Fruit fly (Drosophila melanogaster) whole organism, embryonic: ENCODE data around the gene CG14273.

Experiments used
- Asciz ChIP-seq: fragments of 200-800 bp; sonication (Bioruptor generic); optimal IDR thresholded peaks from 2 replicates; lab custom pipeline; 2017; ENCODE audit warnings: missing biosample characterization, mild to moderate bottlenecking, missing genetic modification characterization, missing genetic modification reagents
- CG10267 ChIP-seq: fragments of 200-800 bp; sonication (Bioruptor generic); optimal IDR thresholded peaks from 2 replicates; lab custom pipeline; 2018; ENCODE audit warnings: missing biosample characterization, mild to moderate bottlenecking, missing genetic modification characterization, moderate library complexity
- CG11504 ChIP-seq: fragments of 200-800 bp; sonication (Bioruptor generic); optimal IDR thresholded peaks from 3 replicates; lab custom pipeline; 2019; ENCODE audit warnings: missing biosample characterization, mild to moderate bottlenecking, missing genetic modification characterization, moderate library complexity
- CG12155 ChIP-seq: fragments of 200-800 bp; sonication (Bioruptor generic); optimal IDR thresholded peaks from 3 replicates; lab custom pipeline; 2016; ENCODE audit warnings: missing biosample characterization, missing genetic modification characterization
- CG12659 ChIP-seq: fragments of 200-800 bp; sonication (Bioruptor generic); optimal IDR thresholded peaks from 3 replicates; lab custom pipeline; 2017; ENCODE audit warnings: mild to moderate bottlenecking, missing biosample characterization, missing genetic modification reagents, missing genetic modification characterization
- CG13287 ChIP-seq: fragments of 200-800 bp; sonication (Bioruptor generic); IDR thresholded peaks from 2 replicates; pipeline ENCODE4 v1.3.6; 2022; ENCODE audit warnings: missing biosample characterization, missing genetic modification characterization; ENCODE audit not compliant: partially characterized antibody
- CG13424 ChIP-seq: fragments of 200-800 bp; sonication (Bioruptor generic); optimal IDR thresholded peaks from 2 replicates; lab custom pipeline; 2019; ENCODE audit warnings: missing biosample characterization, mild to moderate bottlenecking, missing genetic modification characterization, moderate library complexity
- CG17359 ChIP-seq: fragments of 200-800 bp; sonication (Bioruptor generic); optimal IDR thresholded peaks from 3 replicates; lab custom pipeline; 2018; ENCODE audit warnings: missing biosample characterization, mild to moderate bottlenecking, missing genetic modification characterization, moderate library complexity
- CG17361 ChIP-seq: fragments of 200-800 bp; sonication (Bioruptor generic); IDR thresholded peaks from 3 replicates; pipeline ENCODE4 v1.3.6; 2022; ENCODE audit warnings: missing biosample characterization, missing genetic modification characterization
- CG18262 ChIP-seq: fragments of 200-800 bp; optimal IDR thresholded peaks from 3 replicates; lab custom pipeline; 2019; ENCODE audit warnings: missing biosample characterization, mild to moderate bottlenecking, missing genetic modification characterization, moderate library complexity
- CG1832 ChIP-seq: fragments of 200-800 bp; sonication (Bioruptor generic); optimal IDR thresholded peaks from 2 replicates; lab custom pipeline; 2017; ENCODE audit warnings: missing biosample characterization, mild to moderate bottlenecking, missing genetic modification characterization, inconsistent platforms
- CG18599 ChIP-seq: fragments of 200-800 bp; sonication (Bioruptor generic); optimal IDR thresholded peaks from 3 replicates; lab custom pipeline; 2017; ENCODE audit warnings: missing biosample characterization, missing genetic modification characterization, mild to moderate bottlenecking, moderate library complexity, missing genetic modification reagents
- CG2712 ChIP-seq: fragments of 200-800 bp; optimal IDR thresholded peaks from 3 replicates; lab custom pipeline; 2019; ENCODE audit warnings: missing biosample characterization, mild to moderate bottlenecking, missing genetic modification characterization, moderate library complexity
- CG30403 ChIP-seq: fragments of 200-800 bp; sonication (Bioruptor generic); optimal IDR thresholded peaks from 3 replicates; lab custom pipeline; 2016; ENCODE audit warnings: missing biosample characterization, missing genetic modification characterization
- CG4730 ChIP-seq: fragments of 200-800 bp; sonication (Bioruptor generic); IDR thresholded peaks from 2 replicates; pipeline ENCODE4 v1.3.6; 2022; ENCODE audit warnings: missing biosample characterization, missing genetic modification characterization
- CG6175 ChIP-seq: fragments of 200-800 bp; sonication (Bioruptor generic); IDR thresholded peaks from 3 replicates; pipeline ENCODE4 v1.3.6; 2022; ENCODE audit warnings: missing biosample characterization, missing genetic modification characterization
- CG6272 ChIP-seq: fragments of 200-800 bp; sonication (Bioruptor generic); IDR thresholded peaks from 2 replicates; pipeline ENCODE4 v1.3.6; 2022; ENCODE audit warnings: missing biosample characterization, missing genetic modification characterization
- CG8924 ChIP-seq: fragments of 200-800 bp; optimal IDR thresholded peaks from 3 replicates; lab custom pipeline; 2019; ENCODE audit warnings: missing biosample characterization, mild to moderate bottlenecking, missing genetic modification characterization, moderate library complexity
- CG9609 ChIP-seq: fragments of 200-800 bp; sonication (Bioruptor generic); optimal IDR thresholded peaks from 3 replicates; lab custom pipeline; 2016; ENCODE audit warnings: missing biosample characterization, missing genetic modification characterization
- Camta ChIP-seq: fragments of 200-800 bp; sonication (Bioruptor generic); optimal IDR thresholded peaks from 2 replicates; lab custom pipeline; 2016; ENCODE audit warnings: missing biosample characterization, missing genetic modification characterization
- CkIIα-i1 ChIP-seq: fragments of 200-800 bp; sonication (Bioruptor generic); IDR thresholded peaks from 2 replicates; pipeline ENCODE4 v1.3.6; 2022; ENCODE audit warnings: missing biosample characterization, missing genetic modification characterization
- CoRest ChIP-seq: fragments of 200-800 bp; sonication (Bioruptor generic); optimal IDR thresholded peaks from 3 replicates; lab custom pipeline; 2018; ENCODE audit warnings: missing biosample characterization, mild to moderate bottlenecking, missing genetic modification characterization, moderate library complexity
- Fer3 ChIP-seq: fragments of 200-800 bp; sonication (Bioruptor generic); optimal IDR thresholded peaks from 2 replicates; lab custom pipeline; 2018; ENCODE audit warnings: missing biosample characterization, mild to moderate bottlenecking, missing genetic modification characterization, moderate library complexity
- Gsc ChIP-seq: fragments of 200-800 bp; sonication (Bioruptor generic); IDR thresholded peaks from 2 replicates; pipeline ENCODE4 v1.3.6; 2022; ENCODE audit warnings: missing biosample characterization, missing genetic modification characterization
- Hr51 ChIP-seq, 2 experiments: fragments of 200-800 bp; sonication (Bioruptor generic); optimal IDR thresholded peaks; 2 replicates in 1 of 2; 3 replicates in 1 of 2; lab custom pipeline; 2016 to 2018; ENCODE audit warnings: missing biosample characterization in 2 of 2, missing genetic modification characterization in 2 of 2, mild to moderate bottlenecking in 1 of 2, moderate library complexity in 1 of 2
- Kr ChIP-seq: fragments of 200-800 bp; sonication (Bioruptor generic); optimal IDR thresholded peaks from 2 replicates; lab custom pipeline; 2017; ENCODE audit warnings: missing biosample characterization, mild to moderate bottlenecking, missing genetic modification characterization
- MBD-R2 ChIP-seq: fragments of 200-800 bp; sonication (Bioruptor generic); IDR thresholded peaks from 2 replicates; pipeline ENCODE4 v1.3.6; 2022; ENCODE audit warnings: missing biosample characterization, missing genetic modification characterization
- Sox100B ChIP-seq: fragments of 200-800 bp; sonication (Bioruptor generic); optimal IDR thresholded peaks from 3 replicates; lab custom pipeline; 2018; ENCODE audit warnings: missing biosample characterization, mild to moderate bottlenecking, missing genetic modification characterization
- Sox102F ChIP-seq: fragments of 200-800 bp; sonication (Bioruptor generic); optimal IDR thresholded peaks from 2 replicates; lab custom pipeline; 2018; ENCODE audit warnings: missing biosample characterization, mild to moderate bottlenecking, missing genetic modification characterization, moderate library complexity
- ash1 ChIP-seq: fragments of 200-800 bp; sonication (Bioruptor generic); optimal IDR thresholded peaks from 2 replicates; lab custom pipeline; 2018; ENCODE audit warnings: missing biosample characterization, mild to moderate bottlenecking, missing genetic modification characterization
- chif ChIP-seq, 2 experiments: fragments of 200-800 bp; sonication (Bioruptor generic); optimal IDR thresholded peaks; 3 replicates each; lab custom pipeline; 2016; ENCODE audit warnings: missing biosample characterization in 2 of 2, missing genetic modification characterization in 2 of 2
- dpn ChIP-seq, 2 experiments: fragments of 200-800 bp; sonication (Bioruptor generic); optimal IDR thresholded peaks; 3 replicates each; lab custom pipeline; 2016; ENCODE audit warnings: missing biosample characterization in 2 of 2, missing genetic modification characterization in 2 of 2
- eve ChIP-seq, 2 experiments: fragments of >200 bp; optimal IDR thresholded peaks; 2 replicates each; lab custom pipeline; 2017; ENCODE audit warnings: missing biosample characterization in 2 of 2, missing genetic modification characterization in 2 of 2
- exex ChIP-seq: fragments of 200-800 bp; sonication (Bioruptor generic); optimal IDR thresholded peaks from 4 replicates; lab custom pipeline; 2018; ENCODE audit warnings: missing biosample characterization, mild to moderate bottlenecking, missing genetic modification characterization, moderate library complexity
- gem ChIP-seq: fragments of 200-800 bp; sonication (Bioruptor generic); optimal IDR thresholded peaks from 2 replicates; lab custom pipeline; 2019; ENCODE audit warnings: missing biosample characterization, mild to moderate bottlenecking, missing genetic modification characterization, moderate library complexity
- grau ChIP-seq: fragments of 200-800 bp; optimal IDR thresholded peaks from 3 replicates; lab custom pipeline; 2019; ENCODE audit warnings: missing biosample characterization, mild to moderate bottlenecking, missing genetic modification characterization, moderate library complexity
- gro ChIP-seq: fragments of 200-800 bp; sonication (Bioruptor generic); optimal IDR thresholded peaks from 2 replicates; lab custom pipeline; 2016; ENCODE audit warnings: missing biosample characterization, missing genetic modification characterization
- lab ChIP-seq: fragments of 200-800 bp; sonication (Bioruptor generic); optimal IDR thresholded peaks from 3 replicates; lab custom pipeline; 2017; ENCODE audit warnings: missing biosample characterization, missing genetic modification characterization, mild to moderate bottlenecking, moderate library complexity, missing genetic modification reagents
- mirr ChIP-seq: fragments of 200-800 bp; sonication (Bioruptor generic); optimal IDR thresholded peaks from 3 replicates; lab custom pipeline; 2018; ENCODE audit warnings: missing biosample characterization, mild to moderate bottlenecking, missing genetic modification characterization
- pan ChIP-seq, 4 experiments: fragments of >200 bp in 3 of 4; fragments of 200-800 bp in 1 of 4; sonication (Bioruptor generic) in 1 of 4; optimal IDR thresholded peaks in 3 of 4; IDR thresholded peaks in 1 of 4; 2 replicates each; pipeline versions ENCODE4 v1.3.6 to Lab custom; 2017 to 2022; ENCODE audit warnings: missing biosample characterization in 2 of 4, missing genetic modification characterization in 2 of 4, mixed read lengths in 1 of 4
- phol ChIP-seq: fragments of 200-800 bp; sonication (Bioruptor generic); optimal IDR thresholded peaks from 3 replicates; lab custom pipeline; 2018; ENCODE audit warnings: missing biosample characterization, mild to moderate bottlenecking, missing genetic modification characterization, moderate library complexity
- sens ChIP-seq: fragments of 200-800 bp; sonication (Bioruptor generic); peaks from one replicate; lab custom pipeline; 2016; ENCODE audit warnings: missing biosample characterization, missing genetic modification characterization
- seq ChIP-seq: fragments of 200-800 bp; sonication (Bioruptor generic); IDR thresholded peaks from 2 replicates; pipeline ENCODE4 v1.3.6; 2022; ENCODE audit warnings: missing biosample characterization, missing genetic modification characterization
- sima ChIP-seq: fragments of 200-800 bp; sonication (Bioruptor generic); optimal IDR thresholded peaks from 2 replicates; lab custom pipeline; 2016; ENCODE audit warnings: missing biosample characterization, missing genetic modification characterization
- trem ChIP-seq: fragments of 200-800 bp; optimal IDR thresholded peaks from 3 replicates; lab custom pipeline; 2019; ENCODE audit warnings: missing biosample characterization, mild to moderate bottlenecking, missing genetic modification characterization, moderate library complexity
- tx ChIP-seq: fragments of 200-800 bp; sonication (Bioruptor generic); optimal IDR thresholded peaks from 2 replicates; lab custom pipeline; 2016; ENCODE audit warnings: missing biosample characterization, missing genetic modification characterization
- vfl ChIP-seq: fragments of 200-800 bp; sonication (Bioruptor generic); optimal IDR thresholded peaks from 2 replicates; lab custom pipeline; 2016; ENCODE audit warnings: missing biosample characterization, missing genetic modification characterization
- wor ChIP-seq: fragments of 200-800 bp; sonication (Bioruptor generic); IDR thresholded peaks from 2 replicates; pipeline ENCODE4 v1.3.6; 2022; ENCODE audit warnings: missing biosample characterization, missing genetic modification characterization
- zen ChIP-seq: fragments of 200-800 bp; sonication (Bioruptor generic); optimal IDR thresholded peaks from 3 replicates; lab custom pipeline; 2018; ENCODE audit warnings: missing biosample characterization, mild to moderate bottlenecking, missing genetic modification characterization, moderate library complexity

The CG14273 gene

dm6 chr2L:8371354-8371937, 29.0 kb downstream of the CG14273 start (continued):
- TF ChIP-seq seq (no peak), CG13424 (peak; percentile 22), CG18262 (tag; lab: Kevin White, UChicago) (peak; percentile 18), CG4730 (GFP tag; lab: Robert Waterston, UW) (no peak), Hr51 (GFP tag; optimal IDR thresholded peaks at IDR 0.05; lab: Kevin White, UChicago) (peak in 1 of 2 experiments; percentile 52), pan (optimal IDR thresholded peaks at IDR 0.05; lab: Kevin White, UChicago) (no peak), pan (GFP tag; optimal IDR thresholded peaks at IDR 0.05 in 1 of 2, IDR thresholded peaks at IDR 0.05 in 1 of 2) (no peak), sens (GFP tag; lab: Kevin White, UChicago) (no peak), chif (GFP tag; optimal IDR thresholded peaks at IDR 0.05; lab: Kevin White, UChicago) (no peak), dpn (GFP tag; optimal IDR thresholded peaks at IDR 0.05; lab: Kevin White, UChicago) (peak in 1 of 2 experiments; percentile 24), Asciz (GFP tag; lab: Kevin White, UChicago) (no peak), CG17361 (GFP tag; lab: Robert Waterston, UW) (peak; percentile 56; the same call in 1 of the 3 replicates), CG18599 (peak; percentile 6), Kr (GFP tag; lab: Kevin White, UChicago) (no peak), CoRest (tag; lab: Kevin White, UChicago) (peak; percentile 10), CG2712 (tag; lab: Kevin White, UChicago) (peak; percentile 29), Gsc (no peak), CG12659 (GFP tag; lab: Kevin White, UChicago) (peak; percentile 23), Sox102F (GFP tag; lab: Kevin White, UChicago) (peak; percentile 23), CG17359 (tag; lab: Kevin White, UChicago) (peak; percentile 14), vfl (GFP tag; lab: Kevin White, UChicago) (no peak), gem (tag; lab: Kevin White, UChicago) (peak; percentile 42), gro (GFP tag; lab: Kevin White, UChicago) (no peak), Sox100B (GFP tag; lab: Kevin White, UChicago) (peak; percentile 19), CG11504 (tag; lab: Kevin White, UChicago) (peak; percentile 48), MBD-R2 (GFP tag; lab: Robert Waterston, UW) (no peak), CG8924 (peak; percentile 38), CG10267 (tag; lab: Kevin White, UChicago) (peak; percentile 7), CG1832 (GFP tag; lab: Kevin White, UChicago) (no peak), CG6272 (GFP tag; lab: Robert Waterston, UW) (no peak), grau (tag; lab: Kevin White, UChicago) (peak; percentile 80), phol (tag; lab: Kevin White, UChicago) (peak; percentile 23), CG30403 (GFP tag; lab: Kevin White, UChicago) (peak; percentile 33)

dm6 chr2L:8372248-8372647, 29.8 kb downstream of the CG14273 start:
- peak; percentile 39 for TF ChIP-seq mirr (GFP tag; lab: Kevin White, UChicago)
- no peak for TF ChIP-seq CG13287 (GFP tag; lab: Robert Waterston, UW)
- TF ChIP-seq ash1 (GFP tag; lab: Kevin White, UChicago) = no peak
- no peak for TF ChIP-seq zen
- TF ChIP-seq CG12155 (GFP tag; lab: Kevin White, UChicago) = no peak
- no peak for TF ChIP-seq sima (GFP tag; lab: Kevin White, UChicago)
- peak; percentile 83 for TF ChIP-seq exex
- no peak for TF ChIP-seq wor (GFP tag; lab: Robert Waterston, UW)
- no peak for TF ChIP-seq CkIIα-i1
- TF ChIP-seq Fer3 (tag; lab: Kevin White, UChicago) = no peak
- peak; percentile 20 for TF ChIP-seq lab
- TF ChIP-seq Camta (GFP tag; lab: Kevin White, UChicago) = no peak
- no peak for TF ChIP-seq eve (GFP tag; optimal IDR thresholded peaks at IDR 0.05; lab: Kevin White, UChicago)
- TF ChIP-seq CG6175 = no peak
- TF ChIP-seq Asciz (GFP tag; lab: Kevin White, UChicago) = no peak
- no peak for TF ChIP-seq trem
- no peak for TF ChIP-seq CG9609
- TF ChIP-seq tx (GFP tag; lab: Kevin White, UChicago) = no peak
